Fruit fly (Drosophila melanogaster): ENCODE data around the gene swa.

swa gene

DNA sequence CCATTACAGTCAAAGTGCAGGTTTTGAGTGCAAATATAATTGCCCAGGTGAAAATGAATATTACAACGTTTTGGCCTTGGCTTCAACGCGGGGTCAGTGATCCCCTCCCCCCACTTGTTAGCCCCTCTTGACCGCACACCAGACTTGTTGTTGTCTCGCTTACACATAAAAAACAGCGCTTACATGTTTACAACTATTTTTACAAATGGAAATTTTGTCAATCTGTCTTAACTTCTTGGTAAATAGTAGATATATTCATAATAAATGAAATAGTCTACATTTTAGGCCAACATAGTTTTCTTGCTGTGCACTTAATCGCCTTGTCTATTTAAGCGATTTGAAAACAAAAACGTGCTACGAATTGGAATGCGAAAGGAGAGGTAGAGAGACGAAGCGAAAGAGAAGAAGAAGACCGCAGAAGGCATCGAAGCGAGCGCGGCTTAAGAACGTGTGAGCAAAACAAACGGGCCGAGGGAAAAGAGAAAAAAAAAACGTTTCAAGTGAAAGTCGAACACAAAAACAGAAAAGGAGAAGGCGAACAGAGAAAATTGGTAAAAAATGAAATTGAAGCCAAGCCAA, 25.4 kb downstream of the swa start (continued):
- peak; percentile 45 for TF ChIP-seq CG3919 (GFP tag; optimal IDR thresholded peaks at IDR 0.05)
- peak; percentile 39 for TF ChIP-seq achi (GFP tag; optimal IDR thresholded peaks at IDR 0.05)
- peak; percentile 75 for TF ChIP-seq fd59A (GFP tag; optimal IDR thresholded peaks at IDR 0.05)
- no peak for TF ChIP-seq Ets21C (GFP tag; optimal IDR thresholded peaks at IDR 0.05)
- no peak for TF ChIP-seq CG6792 (GFP tag; optimal IDR thresholded peaks at IDR 0.05)
- no peak for TF ChIP-seq lz (GFP tag; optimal IDR thresholded peaks at IDR 0.05)
- TF ChIP-seq Eip78C (GFP tag), result peak; percentile 87
- no peak for TF ChIP-seq Met (GFP tag; optimal IDR thresholded peaks at IDR 0.05)
- no peak for TF ChIP-seq Sox102F (GFP tag; optimal IDR thresholded peaks at IDR 0.05)
- peak; percentile 27 for TF ChIP-seq Sox14 (GFP tag; optimal IDR thresholded peaks at IDR 0.05)
- TF ChIP-seq CG11294 (GFP tag; IDR thresholded peaks at IDR 0.05), result peak; percentile 70; the same call in 1 of the 2 replicates
- TF ChIP-seq spab (GFP tag; optimal IDR thresholded peaks at IDR 0.05), result peak; percentile 47
- peak; percentile 87 for TF ChIP-seq Ets96B (tag; optimal IDR thresholded peaks at IDR 0.05)
- peak; percentile 58 for TF ChIP-seq CG9139 (GFP tag; optimal IDR thresholded peaks at IDR 0.05)
- TF ChIP-seq Smox (GFP tag; optimal IDR thresholded peaks at IDR 0.05), result no peak
- TF ChIP-seq CG3032 (tag; optimal IDR thresholded peaks at IDR 0.05), result peak; percentile 85
- TF ChIP-seq dac (GFP tag; optimal IDR thresholded peaks at IDR 0.05), result peak; percentile 50
- peak; percentile 79 for TF ChIP-seq CG1621 (tag; optimal IDR thresholded peaks at IDR 0.05)
- TF ChIP-seq esn (GFP tag; optimal IDR thresholded peaks at IDR 0.05), result no peak
- peak; percentile 12 for TF ChIP-seq CG11762 (GFP tag; optimal IDR thresholded peaks at IDR 0.05; ENCODE audit: insufficient read depth)

- TF ChIP-seq CG4318 (GFP tag; optimal IDR thresholded peaks at IDR 0.05) (peak; percentile 36), CG9139 (GFP tag; optimal IDR thresholded peaks at IDR 0.05) (no peak), CG8319 (GFP tag; optimal IDR thresholded peaks at IDR 0.05) (no peak), CG8119 (GFP tag; IDR thresholded peaks at IDR 0.05) (peak; percentile 47; the same call in 2 of the 3 replicates), CG6808 (GFP tag; optimal IDR thresholded peaks at IDR 0.05) (peak; percentile 70), Hr38 (GFP tag; optimal IDR thresholded peaks at IDR 0.05) (no peak), fkh (GFP tag; optimal IDR thresholded peaks at IDR 0.05) (no peak), Gug (GFP tag; IDR thresholded peaks at IDR 0.05) (peak; percentile 33; the same call in 1 of the 2 replicates), CG11294 (GFP tag; IDR thresholded peaks at IDR 0.05) (peak; percentile 56), CG11902 (GFP tag; optimal IDR thresholded peaks at IDR 0.05) (no peak), CG6792 (GFP tag; optimal IDR thresholded peaks at IDR 0.05) (peak; percentile 48), CG6854 (GFP tag; optimal IDR thresholded peaks at IDR 0.05) (no peak), Eip75B (GFP tag; optimal IDR thresholded peaks at IDR 0.05) (peak; percentile 60), acj6 (GFP tag; optimal IDR thresholded peaks at IDR 0.05) (peak; percentile 55), CG31627 (GFP tag; optimal IDR thresholded peaks at IDR 0.05) (peak; percentile 64), CG6163 (GFP tag; IDR thresholded peaks at IDR 0.05) (peak; percentile 63), fd59A (GFP tag; optimal IDR thresholded peaks at IDR 0.05) (peak; percentile 59), CG11762 (GFP tag; optimal IDR thresholded peaks at IDR 0.05; ENCODE audit: insufficient read depth) (no peak), dsx (GFP tag; optimal IDR thresholded peaks at IDR 0.05; ENCODE audit: poor library complexity, severe bottlenecking) (peak; percentile 27), CG32006 (GFP tag; optimal IDR thresholded peaks at IDR 0.05) (peak; percentile 79), CG3032 (tag; optimal IDR thresholded peaks at IDR 0.05) (peak; percentile 65), ss (GFP tag; optimal IDR thresholded peaks at IDR 0.05) (peak; percentile 22 to 46), Eip93F (GFP tag; optimal IDR thresholded peaks at IDR 0.05) (no peak), vri (GFP tag; optimal IDR thresholded peaks at IDR 0.05) (peak; percentile 9), CG15336 (GFP tag; IDR thresholded peaks at IDR 0.05) (peak; percentile 32; the same call in 1 of the 2 replicates), CG8632 (GFP tag; optimal IDR thresholded peaks at IDR 0.05) (peak; percentile 55), svp (GFP tag) (peak; percentile 96), OdsH (GFP tag; optimal IDR thresholded peaks at IDR 0.05) (peak; percentile 54), net (GFP tag; optimal IDR thresholded peaks at IDR 0.05) (peak; percentile 58), Lpt (GFP tag; optimal IDR thresholded peaks at IDR 0.05) (peak; percentile 13), dac (GFP tag; optimal IDR thresholded peaks at IDR 0.05) (no peak), eg (GFP tag; IDR thresholded peaks at IDR 0.05) (peak; percentile 38; the same call in 1 of the 3 replicates), Met (GFP tag; optimal IDR thresholded peaks at IDR 0.05) (peak; percentile 70), cyc (GFP tag; optimal IDR thresholded peaks at IDR 0.05) (peak; percentile 48), CG10669 (GFP tag; optimal IDR thresholded peaks at IDR 0.05) (peak; percentile 63)
These were observed 26.5 kb downstream of the swa start for dm6 chrX:6338738-6339614.

Measured in whole organism, prepupa.